Worm (Caenorhabditis elegans) whole organism, L4 larva: Measurements from ENCODE around the gene str-20.
A peak's percentile ranks its signal among the peaks of the same experiment; 100 is the strongest.

Experiments used
- F37D6.2 ChIP-seq: sonication (generic microtip); optimal IDR thresholded peaks from 2 replicates; lab custom pipeline; 2016; ENCODE audit warnings: mild to moderate bottlenecking, missing genetic modification characterization, missing compliant biosample characterization
- F44E2.7 ChIP-seq: fragments of 200-800 bp; sonication (Bioruptor generic); IDR thresholded peaks from 2 replicates; pipeline ENCODE4 v2.1.2; 2022; ENCODE audit warnings: missing genetic modification characterization, missing compliant biosample characterization
- R02D3.7 ChIP-seq: fragments of 150-350 bp; sonication (generic microtip); optimal IDR thresholded peaks from 3 replicates; lab custom pipeline; 2014; ENCODE audit warnings: missing biosample characterization, missing genetic modification characterization
- Y105C5A.15 ChIP-seq: fragments of 200-800 bp; sonication (Bioruptor generic); IDR thresholded peaks from 2 replicates; pipeline ENCODE4 v1.3.6; 2022; ENCODE audit warnings: missing genetic modification characterization, missing compliant biosample characterization
- aly-2 ChIP-seq: sonication (generic microtip); optimal IDR thresholded peaks from 2 replicates; lab custom pipeline; 2018; ENCODE audit warnings: missing biosample characterization, missing genetic modification characterization
- ama-1 ChIP-seq: fragments of 150-350 bp; optimal IDR thresholded peaks from 2 replicates; lab custom pipeline; 2014; ENCODE audit warnings: inconsistent platforms, mixed read lengths
- arid-1 ChIP-seq: fragments of 200-800 bp; sonication (Bioruptor generic); conservative IDR thresholded peaks from 2 replicates; pipeline ENCODE4 v1.3.6; 2022; ENCODE audit warnings: missing genetic modification reagents, missing genetic modification characterization, missing compliant biosample characterization
- attf-4 ChIP-seq: sonication (generic microtip); optimal IDR thresholded peaks from 3 replicates; lab custom pipeline; 2017; ENCODE audit warnings: missing biosample characterization, missing genetic modification characterization
- ceh-20 ChIP-seq: fragments of 200-800 bp; sonication (Bioruptor generic); IDR thresholded peaks from 2 replicates; pipeline ENCODE4 v1.3.6; 2022; ENCODE audit warnings: missing genetic modification reagents, missing genetic modification characterization, missing compliant biosample characterization
- daf-12 ChIP-seq: fragments of 150-350 bp; optimal IDR thresholded peaks from 2 replicates; lab custom pipeline; 2014; ENCODE audit warnings: missing biosample characterization, missing genetic modification reagents, missing genetic modification characterization
- daf-16 ChIP-seq, 3 experiments: sonication (generic microtip); optimal IDR thresholded peaks; 2 replicates each; lab custom pipeline; 2016 to 2017; ENCODE audit warnings: missing genetic modification characterization in 3 of 3, missing genetic modification reagents in 3 of 3, mild to moderate bottlenecking in 2 of 3, missing compliant biosample characterization in 2 of 3, missing biosample characterization in 1 of 3, moderate library complexity in 1 of 3
- daf-8 ChIP-seq: fragments of 200-800 bp; sonication (Bioruptor generic); IDR thresholded peaks from 2 replicates; pipeline ENCODE4 v1.3.6; 2022; ENCODE audit warnings: missing genetic modification characterization, missing compliant biosample characterization
- dmd-9 ChIP-seq: fragments of 200-800 bp; sonication (Bioruptor generic); IDR thresholded peaks from 2 replicates; pipeline ENCODE4 v1.3.6; 2022; ENCODE audit warnings: missing genetic modification reagents, missing genetic modification characterization, missing compliant biosample characterization
- dpl-1 ChIP-seq: fragments of 150-350 bp; optimal IDR thresholded peaks from 2 replicates; lab custom pipeline; 2014; ENCODE audit warnings: missing biosample characterization, missing genetic modification reagents, missing genetic modification characterization
- duxl-1 ChIP-seq: sonication (generic microtip); optimal IDR thresholded peaks from 2 replicates; lab custom pipeline; 2016; ENCODE audit warnings: mild to moderate bottlenecking, missing genetic modification characterization, moderate library complexity, missing compliant biosample characterization; ENCODE audit not compliant: poor library complexity
- dve-1 ChIP-seq: sonication (generic microtip); optimal IDR thresholded peaks from 2 replicates; lab custom pipeline; 2017; ENCODE audit warnings: antibody characterized with exemption, mild to moderate bottlenecking, missing genetic modification characterization, missing compliant biosample characterization; ENCODE audit not compliant: insufficient read depth
- egl-27 ChIP-seq: sonication (generic microtip); optimal IDR thresholded peaks from 3 replicates; lab custom pipeline; 2017; ENCODE audit warnings: missing biosample characterization, missing genetic modification reagents, missing genetic modification characterization
- egl-43 ChIP-seq: fragments of 200-800 bp; sonication (Bioruptor generic); IDR thresholded peaks from 2 replicates; pipeline ENCODE4 v1.3.6; 2022; ENCODE audit warnings: missing genetic modification reagents, missing genetic modification characterization, missing compliant biosample characterization
- fos-1 ChIP-seq: fragments of 150-350 bp; optimal IDR thresholded peaks from 2 replicates; lab custom pipeline; 2014; ENCODE audit warnings: missing biosample characterization, missing genetic modification characterization
- gei-8 ChIP-seq: fragments of 200-800 bp; sonication (Bioruptor generic); optimal IDR thresholded peaks from 2 replicates; lab custom pipeline; 2018; ENCODE audit warnings: mild to moderate bottlenecking, missing genetic modification characterization, missing compliant biosample characterization
- hlh-11 ChIP-seq: fragments of 200-800 bp; sonication (Bioruptor generic); optimal IDR thresholded peaks from 2 replicates; lab custom pipeline; 2018; ENCODE audit warnings: mild to moderate bottlenecking, missing genetic modification characterization, missing compliant biosample characterization
- hmg-1.1 ChIP-seq: fragments of 200-800 bp; sonication (Bioruptor generic); IDR thresholded peaks from 2 replicates; pipeline ENCODE4 v1.3.6; 2022; ENCODE audit warnings: missing genetic modification reagents, missing genetic modification characterization, missing compliant biosample characterization
- lim-7 ChIP-seq: fragments of 200-800 bp; sonication (Bioruptor generic); IDR thresholded peaks from 2 replicates; pipeline ENCODE4 v1.3.6; 2022; ENCODE audit warnings: missing genetic modification characterization, missing compliant biosample characterization
- lin-15B ChIP-seq: fragments of 150-350 bp; sonication (generic microtip); optimal IDR thresholded peaks from 3 replicates; lab custom pipeline; 2014; ENCODE audit warnings: missing biosample characterization, missing genetic modification characterization
- lin-38 ChIP-seq: fragments of 200-800 bp; sonication (Bioruptor generic); IDR thresholded peaks from 2 replicates; pipeline ENCODE4 v1.3.6; 2022; ENCODE audit warnings: missing genetic modification reagents, missing genetic modification characterization, missing compliant biosample characterization
- lin-39 ChIP-seq: fragments of 150-350 bp; optimal IDR thresholded peaks from 2 replicates; lab custom pipeline; 2014; ENCODE audit warnings: missing biosample characterization, missing genetic modification reagents, missing genetic modification characterization
- mep-1 ChIP-seq: fragments of 150-350 bp; sonication (generic microtip); optimal IDR thresholded peaks from 3 replicates; lab custom pipeline; 2014; ENCODE audit warnings: missing biosample characterization, missing genetic modification characterization
- mxl-2 ChIP-seq: fragments of 200-800 bp; sonication (Bioruptor generic); conservative IDR thresholded peaks from 2 replicates; pipeline ENCODE4 v1.3.6; 2022; ENCODE audit warnings: missing genetic modification reagents, missing genetic modification characterization, missing compliant biosample characterization
- nhr-10 ChIP-seq: fragments of 150-350 bp; optimal IDR thresholded peaks from 2 replicates; lab custom pipeline; 2014; ENCODE audit warnings: missing biosample characterization, missing genetic modification characterization
- nhr-102 ChIP-seq: sonication (generic microtip); optimal IDR thresholded peaks from 2 replicates; lab custom pipeline; 2016; ENCODE audit warnings: mild to moderate bottlenecking, missing genetic modification characterization, moderate library complexity, missing compliant biosample characterization
- nhr-11 ChIP-seq: fragments of 150-350 bp; optimal IDR thresholded peaks from 2 replicates; lab custom pipeline; 2014; ENCODE audit warnings: missing biosample characterization, missing genetic modification characterization
- nhr-25 ChIP-seq: sonication (generic microtip); optimal IDR thresholded peaks from 2 replicates; lab custom pipeline; 2017; ENCODE audit warnings: missing genetic modification characterization, mild to moderate bottlenecking, missing compliant biosample characterization, antibody characterized with exemption, moderate library complexity, borderline replicate concordance; ENCODE audit not compliant: insufficient read depth
- nhr-42 ChIP-seq: fragments of 200-800 bp; sonication (Bioruptor generic); IDR thresholded peaks from 2 replicates; pipeline ENCODE4 v1.3.6; 2022; ENCODE audit warnings: missing genetic modification characterization, missing compliant biosample characterization
- nhr-48 ChIP-seq: sonication (generic microtip); optimal IDR thresholded peaks from 2 replicates; lab custom pipeline; 2016; ENCODE audit warnings: mild to moderate bottlenecking, missing genetic modification characterization, missing compliant biosample characterization
- nhr-6 ChIP-seq: fragments of 150-350 bp; optimal IDR thresholded peaks from 2 replicates; lab custom pipeline; 2014; ENCODE audit warnings: missing biosample characterization, missing genetic modification characterization
- pha-4 ChIP-seq, 2 experiments: fragments of 150-350 bp in 1 of 2; fragments of 200-800 bp in 1 of 2; sonication (Bioruptor generic) in 1 of 2; IDR thresholded peaks in 1 of 2; optimal IDR thresholded peaks in 1 of 2; 2 replicates each; pipeline versions ENCODE4 v1.3.6 to Lab custom; 2014 to 2022; ENCODE audit warnings: missing genetic modification characterization in 2 of 2, missing genetic modification reagents in 2 of 2, missing biosample characterization in 1 of 2, missing compliant biosample characterization in 1 of 2
- saeg-2 ChIP-seq: fragments of 200-800 bp; sonication (Bioruptor generic); IDR thresholded peaks from 2 replicates; pipeline ENCODE4 v1.3.6; 2022; ENCODE audit warnings: missing genetic modification reagents, missing genetic modification characterization, missing compliant biosample characterization
- skn-1 ChIP-seq: fragments of 150-350 bp; optimal IDR thresholded peaks from 2 replicates; lab custom pipeline; 2014; ENCODE audit warnings: missing biosample characterization, missing genetic modification characterization
- spr-3 ChIP-seq: fragments of 200-800 bp; sonication (Bioruptor generic); optimal IDR thresholded peaks from 2 replicates; lab custom pipeline; 2018; ENCODE audit warnings: mild to moderate bottlenecking, missing genetic modification characterization, missing compliant biosample characterization
- tag-97 ChIP-seq: fragments of 200-800 bp; sonication (Bioruptor generic); IDR thresholded peaks from 2 replicates; pipeline ENCODE4 v1.3.6; 2022; ENCODE audit warnings: missing genetic modification characterization, missing compliant biosample characterization
- unc-130 ChIP-seq: sonication (generic microtip); optimal IDR thresholded peaks from 2 replicates; lab custom pipeline; 2016; ENCODE audit warnings: missing genetic modification reagents, missing genetic modification characterization, missing compliant biosample characterization
- unc-39 ChIP-seq: sonication (generic microtip); optimal IDR thresholded peaks from 2 replicates; lab custom pipeline; 2017; ENCODE audit warnings: missing biosample characterization, missing genetic modification characterization
- zfp-3 ChIP-seq: fragments of 200-800 bp; sonication (Bioruptor generic); conservative IDR thresholded peaks from 2 replicates; pipeline ENCODE4 v1.3.6; 2022; ENCODE audit warnings: missing genetic modification reagents, missing genetic modification characterization, missing compliant biosample characterization
- zip-11 ChIP-seq: fragments of 200-800 bp; sonication (Bioruptor generic); IDR thresholded peaks from 2 replicates; pipeline ENCODE4 v1.3.6; 2022; ENCODE audit warnings: missing genetic modification characterization, missing compliant biosample characterization
- zip-2 ChIP-seq: fragments of 150-350 bp; optimal IDR thresholded peaks from 2 replicates; lab custom pipeline; 2014; ENCODE audit warnings: missing biosample characterization, missing genetic modification characterization

Gene str-20

DNA sequence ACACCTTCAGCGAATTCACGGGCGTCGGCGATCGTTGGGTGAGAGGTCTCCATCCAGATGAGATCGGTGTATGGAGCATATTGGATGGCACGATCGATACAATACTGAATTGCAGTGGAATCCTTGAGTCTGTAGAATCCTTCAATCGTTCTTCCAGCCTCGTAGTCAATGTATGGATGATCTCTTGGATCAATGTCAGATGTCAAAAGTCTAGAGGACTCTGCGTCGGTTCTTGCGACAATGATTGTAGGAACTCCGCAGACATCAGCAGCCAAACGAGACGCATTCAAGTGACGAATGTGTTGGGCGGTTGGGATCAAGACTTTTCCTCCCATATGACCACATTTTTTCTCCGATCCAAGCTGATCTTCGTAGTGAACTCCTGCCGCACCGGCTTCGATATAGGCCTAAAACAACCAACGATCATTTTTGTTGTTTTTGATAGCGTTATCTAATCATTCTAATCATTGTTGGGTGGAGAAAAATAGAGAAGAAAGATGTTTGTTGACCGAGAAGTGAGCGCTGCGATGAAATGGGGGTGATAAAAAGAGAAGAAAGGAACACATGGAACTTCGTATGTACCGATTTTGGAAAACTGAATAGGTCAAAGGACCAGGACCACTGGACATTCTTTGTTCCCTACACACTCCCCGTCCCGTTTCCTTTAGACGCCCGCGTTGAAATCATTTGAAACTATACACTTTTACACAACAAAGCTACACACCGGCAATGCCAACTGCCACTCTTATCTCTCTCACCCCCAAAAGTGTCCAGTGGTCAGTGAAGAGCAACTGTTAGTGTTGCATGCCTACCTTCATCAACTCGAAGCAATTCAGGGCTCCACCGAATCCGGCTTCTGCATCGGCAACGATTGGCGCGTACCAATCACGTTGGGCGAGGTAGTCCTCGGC, 29.4 kb upstream of the str-20 start (continued):
- TF ChIP-seq lin-15B: no peak
- no peak for TF ChIP-seq hmg-1.1 (GFP tag; lab: Robert Waterston, UW)
- TF ChIP-seq mxl-2 (GFP tag; lab: Robert Waterston, UW): no peak
- no peak for TF ChIP-seq unc-130 (GFP tag; lab: Kevin White, UChicago)
- no peak for TF ChIP-seq F37D6.2
- peak; percentile 41; the same call in 1 of the 2 replicates for TF ChIP-seq zfp-3
- no peak for TF ChIP-seq fos-1 (tag; lab: Kevin White, UChicago)
- TF ChIP-seq dmd-9 (GFP tag; lab: Robert Waterston, UW): peak; percentile 7; the same call in 1 of the 2 replicates
- peak; percentile 89 for TF ChIP-seq ama-1 (lab: Kevin White, UChicago)
- no peak for TF ChIP-seq nhr-25 (tag; lab: Kevin White, UChicago)
- TF ChIP-seq lim-7 (GFP tag; lab: Robert Waterston, UW): 0 out of 2 replicates have a peak, but pooled peaks have one; percentile 8
- no peak for TF ChIP-seq nhr-6
- TF ChIP-seq egl-43 (GFP tag; lab: Robert Waterston, UW): no peak
- peak; percentile 30 for TF ChIP-seq mep-1
- no peak for TF ChIP-seq daf-8 (GFP tag; lab: Robert Waterston, UW)
- no peak for TF ChIP-seq ceh-20 (GFP tag; lab: Robert Waterston, UW)
- TF ChIP-seq R02D3.7 (tag; lab: Kevin White, UChicago): no peak
- TF ChIP-seq duxl-1 (tag; lab: Kevin White, UChicago): no peak
- no peak for TF ChIP-seq F44E2.7 (GFP tag; lab: Robert Waterston, UW)
- no peak for TF ChIP-seq egl-27 (tag; lab: Kevin White, UChicago)
- peak; percentile 15 for TF ChIP-seq zip-2 (tag; lab: Kevin White, UChicago)
- no peak for TF ChIP-seq nhr-48
- TF ChIP-seq Y105C5A.15 (GFP tag; lab: Robert Waterston, UW): no peak
- no peak for TF ChIP-seq nhr-11 (tag; lab: Kevin White, UChicago)
- no peak for TF ChIP-seq saeg-2 (GFP tag; lab: Robert Waterston, UW)
- TF ChIP-seq lin-38 (GFP tag; lab: Robert Waterston, UW): 0 out of 2 replicates have a peak, but pooled peaks have one; percentile 3
- TF ChIP-seq hlh-11 (tag; lab: Kevin White, UChicago): no peak
- no peak for TF ChIP-seq unc-39
- peak; percentile 43 for TF ChIP-seq dve-1 (tag; lab: Kevin White, UChicago)
- TF ChIP-seq lin-39 (tag; lab: Kevin White, UChicago): no peak
- TF ChIP-seq arid-1 (GFP tag; lab: Robert Waterston, UW): no peak
- peak; percentile 22 for TF ChIP-seq nhr-10
- no peak for TF ChIP-seq tag-97 (GFP tag; lab: Robert Waterston, UW)
- no peak for TF ChIP-seq dpl-1 (GFP tag; lab: Kevin White, UChicago)
- TF ChIP-seq, all 104 proteins: peak for 18

- TF ChIP-seq daf-8 (GFP tag; lab: Robert Waterston, UW) (no peak), ceh-20 (GFP tag; lab: Robert Waterston, UW) (peak; percentile 9; the same call in 1 of the 2 replicates), spr-3 (GFP tag; lab: Kevin White, UChicago) (peak; percentile 48), nhr-42 (0 out of 2 replicates have a peak, but pooled peaks have one; percentile 46), tag-97 (GFP tag; lab: Robert Waterston, UW) (no peak), egl-27 (tag; lab: Kevin White, UChicago) (no peak), daf-12 (tag; lab: Kevin White, UChicago) (no peak), daf-16 (GFP tag; optimal IDR thresholded peaks at IDR 0.05; lab: Kevin White, UChicago) (peak; percentile 50 to 83), daf-16 (tag; optimal IDR thresholded peaks at IDR 0.05; lab: Kevin White, UChicago) (peak; percentile 97), dpl-1 (GFP tag; lab: Kevin White, UChicago) (peak; percentile 1), nhr-102 (peak; percentile 52), pha-4 (GFP tag; IDR thresholded peaks at IDR 0.05; lab: Robert Waterston, UW) (peak; percentile 43; the same call in 1 of the 2 replicates), pha-4 (tag; optimal IDR thresholded peaks at IDR 0.05; lab: Kevin White, UChicago) (no peak), dmd-9 (GFP tag; lab: Robert Waterston, UW) (no peak), gei-8 (no peak), skn-1 (tag; lab: Kevin White, UChicago) (no peak), attf-4 (tag; lab: Kevin White, UChicago) (no peak), aly-2 (no peak), lin-15B (no peak), zip-11 (GFP tag; lab: Robert Waterston, UW) (0 out of 2 replicates have a peak, but pooled peaks have one; percentile 16)
Observed at ce11 chrV:727484-728351, 28.6 kb upstream of the str-20 start, which contains the start of the genes icl-1 and srh-2. Gene icl-1 (minus strand): TSS chrV:728004. Gene srh-2 (plus strand): TSS chrV:728301.
